Fruit fly (Drosophila melanogaster) whole organism, embryonic: ENCODE measurements around the gene Lsp2.

ENCODE experiments used
- Ada2b ChIP-seq: fragments of 200-800 bp; sonication (Bioruptor generic); IDR thresholded peaks from 2 replicates; pipeline ENCODE4 v1.3.6; 2022; ENCODE audit warnings: missing biosample characterization, missing genetic modification characterization
- Atf3 ChIP-seq: fragments of 200-800 bp; sonication (Bioruptor generic); optimal IDR thresholded peaks from 3 replicates; lab custom pipeline; 2016; ENCODE audit warnings: missing biosample characterization, missing genetic modification characterization
- B-H2 ChIP-seq: fragments of 200-800 bp; sonication (Bioruptor generic); optimal IDR thresholded peaks from 2 replicates; lab custom pipeline; 2018; ENCODE audit warnings: missing biosample characterization, mild to moderate bottlenecking, missing genetic modification characterization
- BtbVII ChIP-seq: fragments of 200-800 bp; sonication (Bioruptor generic); optimal IDR thresholded peaks from 3 replicates; lab custom pipeline; 2017; ENCODE audit warnings: missing biosample characterization, mild to moderate bottlenecking, missing genetic modification characterization
- CG11398 ChIP-seq: fragments of 200-800 bp; sonication (Bioruptor generic); optimal IDR thresholded peaks from 2 replicates; lab custom pipeline; 2016; ENCODE audit warnings: missing biosample characterization, missing genetic modification characterization
- CG11504 ChIP-seq: fragments of 200-800 bp; sonication (Bioruptor generic); optimal IDR thresholded peaks from 3 replicates; lab custom pipeline; 2019; ENCODE audit warnings: missing biosample characterization, mild to moderate bottlenecking, missing genetic modification characterization, moderate library complexity
- CG11695 ChIP-seq: fragments of 200-800 bp; sonication (Bioruptor generic); IDR thresholded peaks from 3 replicates; pipeline ENCODE4 v1.3.6; 2022; ENCODE audit warnings: missing biosample characterization, missing genetic modification characterization
- CG12299 ChIP-seq: fragments of 200-800 bp; sonication (Bioruptor generic); optimal IDR thresholded peaks from 2 replicates; lab custom pipeline; 2018; ENCODE audit warnings: missing biosample characterization, mild to moderate bottlenecking, missing genetic modification characterization
- CG1233 ChIP-seq: fragments of 200-800 bp; sonication (Bioruptor generic); optimal IDR thresholded peaks from 4 replicates; lab custom pipeline; 2018; ENCODE audit warnings: missing biosample characterization, mild to moderate bottlenecking, missing genetic modification characterization
- CG13287 ChIP-seq: fragments of 200-800 bp; sonication (Bioruptor generic); IDR thresholded peaks from 2 replicates; pipeline ENCODE4 v1.3.6; 2022; ENCODE audit warnings: missing biosample characterization, missing genetic modification characterization; ENCODE audit not compliant: partially characterized antibody
- CG13775 ChIP-seq: fragments of 200-800 bp; sonication (Bioruptor generic); optimal IDR thresholded peaks from 3 replicates; lab custom pipeline; 2017; ENCODE audit warnings: missing biosample characterization, mild to moderate bottlenecking, missing genetic modification characterization
- CG14710 ChIP-seq: fragments of 200-800 bp; sonication (Bioruptor generic); optimal IDR thresholded peaks from 3 replicates; lab custom pipeline; 2019; ENCODE audit warnings: missing biosample characterization, mild to moderate bottlenecking, missing genetic modification characterization, moderate library complexity
- CG1603 ChIP-seq: fragments of 200-800 bp; sonication (Bioruptor generic); optimal IDR thresholded peaks from 2 replicates; lab custom pipeline; 2019; ENCODE audit warnings: missing biosample characterization, mild to moderate bottlenecking, missing genetic modification characterization, moderate library complexity
- CG17385 ChIP-seq: fragments of 200-800 bp; sonication (Bioruptor generic); optimal IDR thresholded peaks from 3 replicates; lab custom pipeline; 2018; ENCODE audit warnings: missing biosample characterization, mild to moderate bottlenecking, missing genetic modification characterization
- CG1832 ChIP-seq: fragments of 200-800 bp; sonication (Bioruptor generic); optimal IDR thresholded peaks from 2 replicates; lab custom pipeline; 2017; ENCODE audit warnings: missing biosample characterization, mild to moderate bottlenecking, missing genetic modification characterization, inconsistent platforms
- CG30020 ChIP-seq: fragments of 200-800 bp; optimal IDR thresholded peaks from 2 replicates; lab custom pipeline; 2019; ENCODE audit warnings: missing biosample characterization, mild to moderate bottlenecking, missing genetic modification characterization, moderate library complexity
- CG3281 ChIP-seq: fragments of 200-800 bp; sonication (Bioruptor generic); optimal IDR thresholded peaks from 3 replicates; lab custom pipeline; 2017; ENCODE audit warnings: missing biosample characterization, mild to moderate bottlenecking, missing genetic modification characterization
- CG7556 ChIP-seq: fragments of 200-800 bp; sonication (Bioruptor generic); optimal IDR thresholded peaks from 2 replicates; lab custom pipeline; 2017; ENCODE audit warnings: missing biosample characterization, mild to moderate bottlenecking, missing genetic modification characterization
- CG8281 ChIP-seq: fragments of 200-800 bp; sonication (Bioruptor generic); optimal IDR thresholded peaks from 2 replicates; lab custom pipeline; 2018; ENCODE audit warnings: missing biosample characterization, mild to moderate bottlenecking, missing genetic modification characterization, moderate library complexity
- CG9609 ChIP-seq: fragments of 200-800 bp; sonication (Bioruptor generic); optimal IDR thresholded peaks from 3 replicates; lab custom pipeline; 2016; ENCODE audit warnings: missing biosample characterization, missing genetic modification characterization
- Dref ChIP-seq: fragments of 200-800 bp; sonication (Bioruptor generic); IDR thresholded peaks from 2 replicates; pipeline ENCODE4 v1.3.6; 2022; ENCODE audit warnings: missing biosample characterization, missing genetic modification characterization
- Fer2 ChIP-seq: fragments of 200-800 bp; sonication (Bioruptor generic); optimal IDR thresholded peaks from 2 replicates; lab custom pipeline; 2018; ENCODE audit warnings: missing biosample characterization, mild to moderate bottlenecking, missing genetic modification characterization, moderate library complexity
- Gug ChIP-seq: fragments of 200-800 bp; sonication (Bioruptor generic); IDR thresholded peaks from 4 replicates; pipeline ENCODE4 v1.3.6; 2022; ENCODE audit warnings: missing biosample characterization, missing genetic modification characterization
- HLH4C ChIP-seq: fragments of 200-800 bp; sonication (Bioruptor generic); IDR thresholded peaks from 3 replicates; pipeline ENCODE4 v1.3.6; 2022; ENCODE audit warnings: missing biosample characterization, missing genetic modification characterization; ENCODE audit not compliant: partially characterized antibody
- Hand ChIP-seq: fragments of 200-800 bp; sonication (Bioruptor generic); optimal IDR thresholded peaks from 2 replicates; lab custom pipeline; 2017; ENCODE audit warnings: mild to moderate bottlenecking, missing biosample characterization, missing genetic modification reagents, missing genetic modification characterization
- HmgZ ChIP-seq: fragments of 200-800 bp; sonication (Bioruptor generic); optimal IDR thresholded peaks from 2 replicates; lab custom pipeline; 2018; ENCODE audit warnings: missing biosample characterization, mild to moderate bottlenecking, missing genetic modification characterization
- Hr78 ChIP-seq, 2 experiments: fragments of 200-800 bp in 1 of 2; fragments of >200 bp in 1 of 2; sonication (Bioruptor generic) in 1 of 2; optimal IDR thresholded peaks; 2 replicates each; lab custom pipeline; 2017 to 2019; ENCODE audit warnings: missing biosample characterization in 2 of 2, missing genetic modification characterization in 2 of 2, mild to moderate bottlenecking in 1 of 2, moderate library complexity in 1 of 2
- Neu2 ChIP-seq: fragments of 200-800 bp; sonication (Bioruptor generic); optimal IDR thresholded peaks from 3 replicates; lab custom pipeline; 2016; ENCODE audit warnings: missing biosample characterization, missing genetic modification characterization, borderline replicate concordance
- Sin3A ChIP-seq: fragments of >200 bp; optimal IDR thresholded peaks from 2 replicates; lab custom pipeline; 2018
- Six4 ChIP-seq: fragments of 200-800 bp; sonication (Bioruptor generic); optimal IDR thresholded peaks from 2 replicates; lab custom pipeline; 2016; ENCODE audit warnings: missing biosample characterization, missing genetic modification characterization
- Spps ChIP-seq: fragments of 200-800 bp; sonication (Bioruptor generic); optimal IDR thresholded peaks from 2 replicates; lab custom pipeline; 2018; ENCODE audit warnings: missing biosample characterization, mild to moderate bottlenecking, missing genetic modification characterization
- TFAM ChIP-seq: fragments of 200-800 bp; sonication (Bioruptor generic); optimal IDR thresholded peaks from 2 replicates; lab custom pipeline; 2017; ENCODE audit warnings: missing biosample characterization, missing genetic modification characterization, inconsistent platforms
- Taf1 ChIP-seq: fragments of 200-800 bp; sonication (Bioruptor generic); IDR thresholded peaks from 2 replicates; pipeline ENCODE4 v1.3.6; 2022; ENCODE audit warnings: missing biosample characterization, missing genetic modification characterization
- YL-1 ChIP-seq: fragments of 200-800 bp; sonication (Bioruptor generic); optimal IDR thresholded peaks from 3 replicates; lab custom pipeline; 2017; ENCODE audit warnings: missing biosample characterization, mild to moderate bottlenecking, missing genetic modification characterization
- ato ChIP-seq: fragments of 200-800 bp; sonication (Bioruptor generic); IDR thresholded peaks from 2 replicates; pipeline ENCODE4 v1.3.6; 2022; ENCODE audit warnings: missing biosample characterization, missing genetic modification characterization; ENCODE audit not compliant: partially characterized antibody
- bowl ChIP-seq: fragments of 200-800 bp; sonication (Bioruptor generic); IDR thresholded peaks from 2 replicates; pipeline ENCODE4 v1.3.6; 2022; ENCODE audit warnings: missing biosample characterization, missing genetic modification characterization
- fru ChIP-seq: fragments of >200 bp; optimal IDR thresholded peaks from 2 replicates; lab custom pipeline; 2017
- gem ChIP-seq: fragments of 200-800 bp; sonication (Bioruptor generic); optimal IDR thresholded peaks from 2 replicates; lab custom pipeline; 2019; ENCODE audit warnings: missing biosample characterization, mild to moderate bottlenecking, missing genetic modification characterization, moderate library complexity
- gsb-n ChIP-seq: fragments of 200-800 bp; sonication (Bioruptor generic); optimal IDR thresholded peaks from 3 replicates; lab custom pipeline; 2018; ENCODE audit warnings: missing biosample characterization, mild to moderate bottlenecking, missing genetic modification characterization
- ham ChIP-seq: fragments of 200-800 bp; sonication (Bioruptor generic); IDR thresholded peaks from 2 replicates; pipeline ENCODE4 v1.3.6; 2022; ENCODE audit warnings: missing biosample characterization, missing genetic modification characterization
- hth ChIP-seq: fragments of >200 bp; optimal IDR thresholded peaks from 2 replicates; lab custom pipeline; 2017; ENCODE audit warnings: inconsistent platforms
- klu ChIP-seq: fragments of 200-800 bp; sonication (Bioruptor generic); IDR thresholded peaks from 2 replicates; pipeline ENCODE4 v1.3.6; 2022; ENCODE audit warnings: missing biosample characterization, missing genetic modification characterization
- lmd ChIP-seq: fragments of 200-800 bp; sonication (Bioruptor generic); IDR thresholded peaks from 2 replicates; pipeline ENCODE4 v1.3.6; 2022; ENCODE audit warnings: missing biosample characterization, missing genetic modification characterization
- luna ChIP-seq: fragments of 200-800 bp; sonication (Bioruptor generic); optimal IDR thresholded peaks from 2 replicates; lab custom pipeline; 2016; ENCODE audit warnings: missing biosample characterization, missing genetic modification characterization
- pfk ChIP-seq: fragments of 200-800 bp; sonication (Bioruptor generic); optimal IDR thresholded peaks from 2 replicates; lab custom pipeline; 2018; ENCODE audit warnings: missing biosample characterization, mild to moderate bottlenecking, missing genetic modification characterization, moderate library complexity
- pros ChIP-seq: fragments of 200-800 bp; sonication (Bioruptor generic); optimal IDR thresholded peaks from 3 replicates; lab custom pipeline; 2019; ENCODE audit warnings: missing biosample characterization, mild to moderate bottlenecking, missing genetic modification characterization, moderate library complexity
- sob ChIP-seq: fragments of 200-800 bp; sonication (Bioruptor generic); IDR thresholded peaks from 2 replicates; pipeline ENCODE4 v1.3.6; 2022; ENCODE audit warnings: missing biosample characterization, missing genetic modification characterization
- toy ChIP-seq: fragments of 200-800 bp; sonication (Bioruptor generic); IDR thresholded peaks from 2 replicates; pipeline ENCODE4 v1.3.6; 2022; ENCODE audit warnings: missing biosample characterization, missing genetic modification characterization
- wdn ChIP-seq: fragments of 200-800 bp; sonication (Bioruptor generic); IDR thresholded peaks from 2 replicates; pipeline ENCODE4 v1.3.6; 2022; ENCODE audit warnings: missing biosample characterization, missing genetic modification characterization

Gene Lsp2

dm6 chr3L:12081679-12082520, 47.3 kb upstream of the Lsp2 start, which contains the start of gene Sema5c (continued):
- TF ChIP-seq CG3281 (GFP tag; lab: Kevin White, UChicago), result peak; percentile 59
- TF ChIP-seq bowl (GFP tag; lab: Robert Waterston, UW), result no peak
- peak; percentile 34 for TF ChIP-seq CG9609 (GFP tag; lab: Kevin White, UChicago)
- TF ChIP-seq CG11398, result no peak
- no peak for TF ChIP-seq CG12299 (tag; lab: Kevin White, UChicago)
- peak; percentile 48 for TF ChIP-seq CG1603
- peak; percentile 86 for TF ChIP-seq CG11504 (tag; lab: Kevin White, UChicago)
- peak; percentile 45; the same call in 1 of the 2 replicates for TF ChIP-seq klu (GFP tag; lab: Robert Waterston, UW)
- TF ChIP-seq ato, result no peak; the same call in 1 of the 2 replicates
- no peak for TF ChIP-seq B-H2 (GFP tag; lab: Kevin White, UChicago)
- TF ChIP-seq Taf1, result no peak
- no peak; the same call in 1 of the 2 replicates for TF ChIP-seq toy (GFP tag; lab: Robert Waterston, UW)
- TF ChIP-seq YL-1 (GFP tag; lab: Kevin White, UChicago), result peak; percentile 27
- peak; percentile 52 for TF ChIP-seq pros
- TF ChIP-seq CG7556 (GFP tag; lab: Kevin White, UChicago), result peak; percentile 92
- TF ChIP-seq Spps, result peak; percentile 53
- peak; percentile 45 for TF ChIP-seq CG30020
- TF ChIP-seq gsb-n (tag; lab: Kevin White, UChicago), result peak; percentile 66
- peak; percentile 86 for TF ChIP-seq CG11695 (GFP tag; lab: Robert Waterston, UW)
- no peak for TF ChIP-seq Fer2 (tag; lab: Kevin White, UChicago)
- no peak for TF ChIP-seq wdn (GFP tag; lab: Robert Waterston, UW)
- no peak for TF ChIP-seq Hr78 (GFP tag; optimal IDR thresholded peaks at IDR 0.05; lab: Kevin White, UChicago)
- TF ChIP-seq Neu2 (GFP tag; lab: Kevin White, UChicago), result peak; percentile 19
- no peak for TF ChIP-seq Atf3 (GFP tag; lab: Kevin White, UChicago)
- 0 out of 2 replicates have a peak, but pooled peaks have one; percentile 18 for TF ChIP-seq Ada2b (GFP tag; lab: Robert Waterston, UW)
- TF ChIP-seq CG14710, result peak; percentile 82
- peak; percentile 10 for TF ChIP-seq CG8281 (tag; lab: Kevin White, UChicago)
- peak; percentile 63 for TF ChIP-seq CG1233
- TF ChIP-seq Gug (GFP tag; lab: Robert Waterston, UW), result peak; percentile 53; the same call in 1 of the 4 replicates
- no peak for TF ChIP-seq TFAM (GFP tag; lab: Kevin White, UChicago)
- TF ChIP-seq Hand (GFP tag; lab: Kevin White, UChicago), result peak; percentile 34
- peak; percentile 51; the same call in 1 of the 2 replicates for TF ChIP-seq sob (GFP tag; lab: Robert Waterston, UW)
- TF ChIP-seq CG1832 (GFP tag; lab: Kevin White, UChicago), result no peak
- no peak; the same call in 2 of the 3 replicates for TF ChIP-seq HLH4C (GFP tag; lab: Robert Waterston, UW)
- peak; percentile 9 for TF ChIP-seq Six4 (GFP tag; lab: Kevin White, UChicago)
- TF ChIP-seq lmd (GFP tag; lab: Robert Waterston, UW), result peak; percentile 40
- peak; percentile 87 for TF ChIP-seq gem (tag; lab: Kevin White, UChicago)
- peak; percentile 67 for TF ChIP-seq BtbVII (GFP tag; lab: Kevin White, UChicago)
- no peak for TF ChIP-seq Sin3A (lab: Kevin White, UChicago)
- TF ChIP-seq pfk (GFP tag; lab: Kevin White, UChicago), result peak; percentile 63
- TF ChIP-seq CG17385, result peak; percentile 66
- peak; percentile 57; the same call in 1 of the 2 replicates for TF ChIP-seq CG13287 (GFP tag; lab: Robert Waterston, UW)
- no peak for TF ChIP-seq hth (lab: Kevin White, UChicago)
- no peak for TF ChIP-seq luna (GFP tag; lab: Kevin White, UChicago)
- peak; percentile 87 for TF ChIP-seq CG13775
- TF ChIP-seq ham (GFP tag; lab: Robert Waterston, UW), result no peak
- no peak for TF ChIP-seq Dref (GFP tag; lab: Robert Waterston, UW)
- peak; percentile 38 for TF ChIP-seq HmgZ (tag; lab: Kevin White, UChicago)
- no peak for TF ChIP-seq fru (lab: Kevin White, UChicago)
